Fruit fly (Drosophila melanogaster) whole organism, embryonic: Measurements from ENCODE around the gene Acp29AB.
A peak's percentile ranks its signal among the peaks of the same experiment; 100 is the strongest.

Experiments used
- Abd-B ChIP-seq: fragments of 200-800 bp; sonication (Bioruptor generic); optimal IDR thresholded peaks from 2 replicates; lab custom pipeline; 2018; ENCODE audit warnings: missing biosample characterization, mild to moderate bottlenecking, missing genetic modification characterization, moderate library complexity
- BEAF-32 ChIP-seq: fragments of 200-800 bp; sonication (Bioruptor generic); optimal IDR thresholded peaks from 3 replicates; lab custom pipeline; 2017; ENCODE audit warnings: missing biosample characterization, missing genetic modification characterization, mild to moderate bottlenecking, moderate library complexity, missing genetic modification reagents
- Bgb ChIP-seq: fragments of 200-800 bp; sonication (Bioruptor generic); IDR thresholded peaks from 2 replicates; pipeline ENCODE4 v1.3.6; 2022; ENCODE audit warnings: missing biosample characterization, missing genetic modification characterization; ENCODE audit not compliant: partially characterized antibody
- CG12391 ChIP-seq: fragments of 200-800 bp; sonication (Bioruptor generic); optimal IDR thresholded peaks from 3 replicates; lab custom pipeline; 2018; ENCODE audit warnings: missing biosample characterization, mild to moderate bottlenecking, missing genetic modification characterization, moderate library complexity
- CG12659 ChIP-seq: fragments of 200-800 bp; sonication (Bioruptor generic); optimal IDR thresholded peaks from 3 replicates; lab custom pipeline; 2017; ENCODE audit warnings: mild to moderate bottlenecking, missing biosample characterization, missing genetic modification reagents, missing genetic modification characterization
- CG15269 ChIP-seq: fragments of 200-800 bp; sonication (Bioruptor generic); optimal IDR thresholded peaks from 2 replicates; lab custom pipeline; 2018; ENCODE audit warnings: missing biosample characterization, mild to moderate bottlenecking, missing genetic modification characterization, moderate library complexity
- CG1529 ChIP-seq: fragments of 200-800 bp; sonication (Bioruptor generic); optimal IDR thresholded peaks from 3 replicates; lab custom pipeline; 2018; ENCODE audit warnings: missing biosample characterization, missing genetic modification characterization
- CG15514 ChIP-seq: fragments of 200-800 bp; sonication (Bioruptor generic); optimal IDR thresholded peaks from 3 replicates; lab custom pipeline; 2017; ENCODE audit warnings: missing biosample characterization, missing genetic modification characterization, mild to moderate bottlenecking, moderate library complexity, missing genetic modification reagents
- CG17359 ChIP-seq: fragments of 200-800 bp; sonication (Bioruptor generic); optimal IDR thresholded peaks from 3 replicates; lab custom pipeline; 2018; ENCODE audit warnings: missing biosample characterization, mild to moderate bottlenecking, missing genetic modification characterization, moderate library complexity
- CG17361 ChIP-seq: fragments of 200-800 bp; sonication (Bioruptor generic); IDR thresholded peaks from 3 replicates; pipeline ENCODE4 v1.3.6; 2022; ENCODE audit warnings: missing biosample characterization, missing genetic modification characterization
- CG2875 ChIP-seq: fragments of 200-800 bp; sonication (Bioruptor generic); optimal IDR thresholded peaks from 2 replicates; lab custom pipeline; 2017; ENCODE audit warnings: missing biosample characterization, mild to moderate bottlenecking, missing genetic modification characterization, missing genetic modification reagents
- CG30403 ChIP-seq: fragments of 200-800 bp; sonication (Bioruptor generic); optimal IDR thresholded peaks from 3 replicates; lab custom pipeline; 2016; ENCODE audit warnings: missing biosample characterization, missing genetic modification characterization
- CG31441 ChIP-seq: fragments of 200-800 bp; sonication (Bioruptor generic); IDR thresholded peaks from 2 replicates; pipeline ENCODE4 v1.3.6; 2022; ENCODE audit warnings: missing biosample characterization, missing genetic modification characterization
- CG32767 ChIP-seq: fragments of 200-800 bp; sonication (Bioruptor generic); IDR thresholded peaks from 2 replicates; pipeline ENCODE4 v1.3.6; 2022; ENCODE audit warnings: missing biosample characterization, missing genetic modification characterization
- CG6765 ChIP-seq: fragments of 200-800 bp; sonication (Bioruptor generic); optimal IDR thresholded peaks from 3 replicates; lab custom pipeline; 2017; ENCODE audit warnings: missing biosample characterization, mild to moderate bottlenecking, missing genetic modification characterization
- CG8281 ChIP-seq: fragments of 200-800 bp; sonication (Bioruptor generic); optimal IDR thresholded peaks from 2 replicates; lab custom pipeline; 2018; ENCODE audit warnings: missing biosample characterization, mild to moderate bottlenecking, missing genetic modification characterization, moderate library complexity
- CG9797 ChIP-seq: fragments of 200-800 bp; sonication (Bioruptor generic); optimal IDR thresholded peaks from 3 replicates; lab custom pipeline; 2018; ENCODE audit warnings: missing biosample characterization, mild to moderate bottlenecking, missing genetic modification characterization
- D ChIP-seq, 2 experiments: fragments of 200-800 bp in 1 of 2; fragments of >200 bp in 1 of 2; sonication (Bioruptor generic) in 1 of 2; optimal IDR thresholded peaks; 2 replicates in 1 of 2; 3 replicates in 1 of 2; lab custom pipeline; 2017; ENCODE audit warnings: mild to moderate bottlenecking in 1 of 2, missing biosample characterization in 1 of 2, missing genetic modification characterization in 1 of 2, missing genetic modification reagents in 1 of 2
- E2f1 ChIP-seq: fragments of 200-800 bp; sonication (Bioruptor generic); IDR thresholded peaks from 2 replicates; pipeline ENCODE4 v1.3.6; 2022; ENCODE audit warnings: missing biosample characterization, missing genetic modification characterization
- Ets65A ChIP-seq: fragments of 200-800 bp; sonication (Bioruptor generic); peaks from one replicate; lab custom pipeline; 2016; ENCODE audit warnings: missing biosample characterization, missing genetic modification characterization
- Hr78 ChIP-seq, 2 experiments: fragments of 200-800 bp in 1 of 2; fragments of >200 bp in 1 of 2; sonication (Bioruptor generic) in 1 of 2; optimal IDR thresholded peaks; 2 replicates each; lab custom pipeline; 2017 to 2019; ENCODE audit warnings: missing biosample characterization in 2 of 2, missing genetic modification characterization in 2 of 2, mild to moderate bottlenecking in 1 of 2, moderate library complexity in 1 of 2
- Lpt ChIP-seq: fragments of >200 bp; optimal IDR thresholded peaks from 2 replicates; lab custom pipeline; 2018; ENCODE audit warnings: missing biosample characterization, missing genetic modification characterization
- Med ChIP-seq: fragments of 200-800 bp; sonication (Bioruptor generic); peaks from one replicate; lab custom pipeline; 2016; ENCODE audit warnings: missing biosample characterization, missing genetic modification characterization, mild to moderate bottlenecking, inconsistent platforms, moderate library complexity
- Trl ChIP-seq, 3 experiments: fragments of >200 bp in 2 of 3; fragments of 200-800 bp in 1 of 3; sonication (Bioruptor generic) in 1 of 3; optimal IDR thresholded peaks; 2 replicates in 1 of 3; 3 replicates in 2 of 3; lab custom pipeline; 2016 to 2017; ENCODE audit warnings: missing biosample characterization in 1 of 3, missing genetic modification characterization in 1 of 3
- Xbp1 ChIP-seq: fragments of 200-800 bp; sonication (Bioruptor generic); optimal IDR thresholded peaks from 3 replicates; lab custom pipeline; 2016; ENCODE audit warnings: missing biosample characterization, mild to moderate bottlenecking, missing genetic modification characterization
- ac ChIP-seq: fragments of 200-800 bp; sonication (Bioruptor generic); optimal IDR thresholded peaks from 3 replicates; lab custom pipeline; 2017; ENCODE audit warnings: missing biosample characterization, mild to moderate bottlenecking, missing genetic modification characterization
- chinmo ChIP-seq: fragments of 200-800 bp; sonication (Bioruptor generic); IDR thresholded peaks from 4 replicates; pipeline ENCODE4 v1.3.6; 2022; ENCODE audit warnings: missing biosample characterization, missing genetic modification characterization; ENCODE audit not compliant: partially characterized antibody
- danr ChIP-seq: fragments of 200-800 bp; sonication (Bioruptor generic); IDR thresholded peaks from 2 replicates; pipeline ENCODE4 v1.3.6; 2022; ENCODE audit warnings: missing biosample characterization, missing genetic modification characterization
- dmrt11E ChIP-seq: fragments of 200-800 bp; sonication (Bioruptor generic); optimal IDR thresholded peaks from 3 replicates; lab custom pipeline; 2018; ENCODE audit warnings: missing biosample characterization, mild to moderate bottlenecking, missing genetic modification characterization, moderate library complexity
- esg ChIP-seq: fragments of 200-800 bp; sonication (Bioruptor generic); conservative IDR thresholded peaks from 2 replicates; pipeline ENCODE4 v1.3.6; 2022; ENCODE audit warnings: missing biosample characterization, missing genetic modification characterization
- exex ChIP-seq: fragments of 200-800 bp; sonication (Bioruptor generic); optimal IDR thresholded peaks from 4 replicates; lab custom pipeline; 2018; ENCODE audit warnings: missing biosample characterization, mild to moderate bottlenecking, missing genetic modification characterization, moderate library complexity
- ham ChIP-seq: fragments of 200-800 bp; sonication (Bioruptor generic); IDR thresholded peaks from 2 replicates; pipeline ENCODE4 v1.3.6; 2022; ENCODE audit warnings: missing biosample characterization, missing genetic modification characterization
- insv ChIP-seq, 2 experiments: fragments of 200-800 bp; sonication (Bioruptor generic); optimal IDR thresholded peaks; 3 replicates each; lab custom pipeline; 2016 to 2018; ENCODE audit warnings: missing biosample characterization in 2 of 2, missing genetic modification characterization in 2 of 2
- kni ChIP-seq: fragments of 200-800 bp; sonication (Bioruptor generic); optimal IDR thresholded peaks from 3 replicates; lab custom pipeline; 2017; ENCODE audit warnings: mild to moderate bottlenecking, missing biosample characterization, missing genetic modification reagents, missing genetic modification characterization
- pan ChIP-seq, 4 experiments: fragments of >200 bp in 3 of 4; fragments of 200-800 bp in 1 of 4; sonication (Bioruptor generic) in 1 of 4; optimal IDR thresholded peaks in 3 of 4; IDR thresholded peaks in 1 of 4; 2 replicates each; pipeline versions ENCODE4 v1.3.6 to Lab custom; 2017 to 2022; ENCODE audit warnings: missing biosample characterization in 2 of 4, missing genetic modification characterization in 2 of 4, mixed read lengths in 1 of 4
- repo ChIP-seq: fragments of 200-800 bp; sonication (Bioruptor generic); optimal IDR thresholded peaks from 2 replicates; lab custom pipeline; 2016; ENCODE audit warnings: missing biosample characterization, missing genetic modification characterization
- row ChIP-seq: fragments of 200-800 bp; sonication (Bioruptor generic); IDR thresholded peaks from 3 replicates; pipeline ENCODE4 v1.3.6; 2022; ENCODE audit warnings: missing biosample characterization, missing genetic modification characterization
- sens ChIP-seq: fragments of 200-800 bp; sonication (Bioruptor generic); peaks from one replicate; lab custom pipeline; 2016; ENCODE audit warnings: missing biosample characterization, missing genetic modification characterization
- sens-2 ChIP-seq: fragments of 200-800 bp; sonication (Bioruptor generic); IDR thresholded peaks from 2 replicates; pipeline ENCODE4 v1.3.6; 2022; ENCODE audit warnings: missing biosample characterization, missing genetic modification characterization
- ssp ChIP-seq: fragments of 200-800 bp; sonication (Bioruptor generic); IDR thresholded peaks from 2 replicates; pipeline ENCODE4 v1.3.6; 2022; ENCODE audit warnings: missing biosample characterization, missing genetic modification characterization
- vnd ChIP-seq: fragments of 200-800 bp; sonication (Bioruptor generic); IDR thresholded peaks from 3 replicates; pipeline ENCODE4 v1.3.6; 2022; ENCODE audit warnings: missing biosample characterization, missing genetic modification characterization; ENCODE audit not compliant: partially characterized antibody
- wdn ChIP-seq: fragments of 200-800 bp; sonication (Bioruptor generic); IDR thresholded peaks from 2 replicates; pipeline ENCODE4 v1.3.6; 2022; ENCODE audit warnings: missing biosample characterization, missing genetic modification characterization
- z ChIP-seq: fragments of 200-800 bp; sonication (Bioruptor generic); IDR thresholded peaks from 3 replicates; pipeline ENCODE4 v1.3.6; 2022; ENCODE audit warnings: missing biosample characterization, missing genetic modification characterization

Acp29AB gene

DNA sequence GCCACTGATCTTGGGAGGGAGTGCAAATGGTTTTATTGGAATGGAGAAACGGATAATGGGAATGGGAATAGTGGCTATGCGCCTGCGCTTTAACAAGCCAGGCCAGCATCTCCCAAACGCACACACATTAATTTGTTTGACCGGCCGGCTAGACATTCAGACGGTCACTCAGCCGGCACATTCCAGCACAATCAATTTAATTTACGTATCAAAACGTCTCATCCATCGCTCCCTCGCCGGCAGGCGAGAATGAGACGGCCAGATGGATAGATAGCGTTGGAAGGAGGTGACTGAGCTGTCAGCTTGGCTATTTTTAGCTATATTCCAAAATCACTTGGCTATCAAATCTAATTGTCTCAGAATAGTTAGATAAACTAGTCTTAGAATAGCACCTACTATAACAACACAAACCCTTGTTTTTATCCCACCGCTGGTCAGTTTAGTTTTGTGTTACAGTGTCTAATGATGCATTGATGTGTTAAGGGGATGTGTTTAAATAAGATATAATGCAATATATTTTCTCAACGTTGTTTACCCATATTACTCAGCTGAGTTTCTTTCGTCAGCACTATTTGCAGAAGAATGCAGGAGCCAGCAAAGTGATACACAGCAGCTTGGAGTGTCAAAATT is 30.6 kb upstream of the Acp29AB start (continued):
- TF ChIP-seq D (optimal IDR thresholded peaks at IDR 0.05; lab: Kevin White, UChicago) (peak; percentile 43), D (GFP tag; optimal IDR thresholded peaks at IDR 0.05; lab: Kevin White, UChicago) (no peak), ssp (GFP tag; lab: Robert Waterston, UW) (no peak), CG2875 (GFP tag; lab: Kevin White, UChicago) (peak; percentile 53), pan (optimal IDR thresholded peaks at IDR 0.05; lab: Kevin White, UChicago) (no peak), pan (GFP tag; optimal IDR thresholded peaks at IDR 0.05 in 1 of 2, IDR thresholded peaks at IDR 0.05 in 1 of 2) (no peak), wdn (0 out of 2 replicates have a peak, but pooled peaks have one; percentile 12), Trl (optimal IDR thresholded peaks at IDR 0.05; lab: Kevin White, UChicago) (no peak), Trl (GFP tag; optimal IDR thresholded peaks at IDR 0.05; lab: Kevin White, UChicago) (no peak), CG1529 (GFP tag; lab: Kevin White, UChicago) (peak; percentile 27), CG31441 (GFP tag; lab: Robert Waterston, UW) (0 out of 2 replicates have a peak, but pooled peaks have one; percentile 20), sens-2 (GFP tag; lab: Robert Waterston, UW) (no peak), CG17361 (peak; percentile 44; the same call in 2 of the 3 replicates), dmrt11E (tag; lab: Kevin White, UChicago) (peak; percentile 31)

dm6 chr2L:8423047-8423446 is 30.0 kb upstream of the Acp29AB start:
- TF ChIP-seq Hr78 (GFP tag; optimal IDR thresholded peaks at IDR 0.05; lab: Kevin White, UChicago) (no peak), repo (GFP tag; lab: Kevin White, UChicago) (no peak), Lpt (GFP tag; lab: Kevin White, UChicago) (no peak), ac (GFP tag; lab: Kevin White, UChicago) (no peak), exex (tag; lab: Kevin White, UChicago) (no peak), CG8281 (tag; lab: Kevin White, UChicago) (peak; percentile 98), CG6765 (GFP tag; lab: Kevin White, UChicago) (no peak), CG12391 (tag; lab: Kevin White, UChicago) (no peak), Med (GFP tag; lab: Kevin White, UChicago) (peak; percentile 27), CG32767 (GFP tag; lab: Robert Waterston, UW) (no peak), Ets65A (GFP tag; lab: Kevin White, UChicago) (peak; percentile 3), CG12659 (no peak), z (GFP tag; lab: Robert Waterston, UW) (peak; percentile 79)

DNA sequence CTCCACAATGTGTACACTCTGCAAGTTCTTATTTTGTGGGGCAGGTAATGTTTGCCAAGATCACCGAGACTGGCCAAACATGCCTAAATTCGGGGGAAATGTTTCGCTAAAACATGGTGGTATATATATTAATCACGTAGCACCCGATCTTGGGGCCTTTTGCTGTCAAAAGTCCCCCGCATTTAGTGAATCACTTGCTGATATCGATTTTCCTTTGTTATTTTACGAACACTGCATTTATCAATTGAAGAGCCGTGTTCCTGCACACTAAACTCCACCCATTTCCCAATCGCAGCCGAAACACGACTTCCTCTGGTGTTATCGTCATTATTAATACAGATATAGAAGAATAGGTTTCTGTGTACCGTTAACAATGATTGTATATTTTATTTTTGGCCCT is 28.7 kb upstream of the Acp29AB start:
- TF ChIP-seq vnd (GFP tag; lab: Robert Waterston, UW), result no peak
- peak; percentile 58 for TF ChIP-seq kni (GFP tag; lab: Kevin White, UChicago)
- peak; percentile 44 for TF ChIP-seq sens (GFP tag; lab: Kevin White, UChicago)

- TF ChIP-seq CG30403 (peak; percentile 8), esg (no peak), Abd-B (GFP tag; lab: Kevin White, UChicago) (no peak), CG9797 (GFP tag; lab: Kevin White, UChicago) (no peak), CG15269 (tag; lab: Kevin White, UChicago) (peak; percentile 8), E2f1 (GFP tag; lab: Robert Waterston, UW) (no peak), BEAF-32 (GFP tag; lab: Kevin White, UChicago) (no peak), Bgb (GFP tag; lab: Robert Waterston, UW) (no peak), row (GFP tag; lab: Robert Waterston, UW) (peak; percentile 42; the same call in 2 of the 3 replicates), CG15514 (no peak), insv (GFP tag; optimal IDR thresholded peaks at IDR 0.05; lab: Kevin White, UChicago) (no peak), chinmo (GFP tag; lab: Robert Waterston, UW) (no peak), ham (GFP tag; lab: Robert Waterston, UW) (no peak), Xbp1 (GFP tag; lab: Kevin White, UChicago) (no peak), CG17359 (tag; lab: Kevin White, UChicago) (no peak), danr (GFP tag; lab: Robert Waterston, UW) (no peak)
Measured at dm6 chr2L:8420259-8420930, 27.4 kb upstream of the Acp29AB start.
